Fruit fly (Drosophila melanogaster) whole organism, embryonic: ENCODE measurements around the gene CG9782.

ENCODE experiments used
- ATbp ChIP-seq: fragments of 200-800 bp; sonication (Bioruptor generic); optimal IDR thresholded peaks from 2 replicates; lab custom pipeline; 2017; ENCODE audit warnings: missing biosample characterization, mild to moderate bottlenecking, missing genetic modification characterization, missing genetic modification reagents
- Asciz ChIP-seq: fragments of 200-800 bp; sonication (Bioruptor generic); optimal IDR thresholded peaks from 2 replicates; lab custom pipeline; 2017; ENCODE audit warnings: missing biosample characterization, mild to moderate bottlenecking, missing genetic modification characterization, missing genetic modification reagents
- Bdp1 ChIP-seq: fragments of 200-800 bp; sonication (Bioruptor generic); optimal IDR thresholded peaks from 3 replicates; lab custom pipeline; 2016; ENCODE audit warnings: missing biosample characterization, missing genetic modification characterization
- CG10462 ChIP-seq: fragments of 200-800 bp; sonication (Bioruptor generic); optimal IDR thresholded peaks from 2 replicates; lab custom pipeline; 2016; ENCODE audit warnings: missing biosample characterization, missing genetic modification characterization
- CG12769 ChIP-seq: fragments of 200-800 bp; sonication (Bioruptor generic); optimal IDR thresholded peaks from 2 replicates; lab custom pipeline; 2019; ENCODE audit warnings: missing biosample characterization, mild to moderate bottlenecking, missing genetic modification characterization, moderate library complexity
- CG15269 ChIP-seq: fragments of 200-800 bp; sonication (Bioruptor generic); optimal IDR thresholded peaks from 2 replicates; lab custom pipeline; 2018; ENCODE audit warnings: missing biosample characterization, mild to moderate bottlenecking, missing genetic modification characterization, moderate library complexity
- CG15479 ChIP-seq: fragments of 200-800 bp; sonication (Bioruptor generic); optimal IDR thresholded peaks from 3 replicates; lab custom pipeline; 2019; ENCODE audit warnings: missing biosample characterization, mild to moderate bottlenecking, missing genetic modification characterization, moderate library complexity
- CG15601 ChIP-seq: fragments of 200-800 bp; sonication (Bioruptor generic); optimal IDR thresholded peaks from 3 replicates; lab custom pipeline; 2019; ENCODE audit warnings: missing biosample characterization, mild to moderate bottlenecking, missing genetic modification characterization, moderate library complexity
- CG18599 ChIP-seq: fragments of 200-800 bp; sonication (Bioruptor generic); optimal IDR thresholded peaks from 3 replicates; lab custom pipeline; 2017; ENCODE audit warnings: missing biosample characterization, missing genetic modification characterization, mild to moderate bottlenecking, moderate library complexity, missing genetic modification reagents
- CG2875 ChIP-seq: fragments of 200-800 bp; sonication (Bioruptor generic); optimal IDR thresholded peaks from 2 replicates; lab custom pipeline; 2017; ENCODE audit warnings: missing biosample characterization, mild to moderate bottlenecking, missing genetic modification characterization, missing genetic modification reagents
- CG43689 ChIP-seq: fragments of 200-800 bp; sonication (Bioruptor generic); IDR thresholded peaks from 2 replicates; pipeline ENCODE4 v1.3.6; 2022; ENCODE audit warnings: missing biosample characterization, missing genetic modification characterization
- CG6791 ChIP-seq: fragments of 200-800 bp; sonication (Bioruptor generic); IDR thresholded peaks from 3 replicates; pipeline ENCODE4 v1.3.6; 2022; ENCODE audit warnings: missing biosample characterization, missing genetic modification characterization; ENCODE audit not compliant: partially characterized antibody
- CG7745 ChIP-seq: fragments of 200-800 bp; sonication (Bioruptor generic); optimal IDR thresholded peaks from 2 replicates; lab custom pipeline; 2018; ENCODE audit warnings: missing biosample characterization, mild to moderate bottlenecking, missing genetic modification characterization, moderate library complexity
- CG8290 ChIP-seq, 3 experiments: fragments of 200-800 bp; sonication (Bioruptor generic); optimal IDR thresholded peaks; 2 replicates each; lab custom pipeline; 2016 to 2019; ENCODE audit warnings: missing biosample characterization in 3 of 3, missing genetic modification characterization in 3 of 3, mild to moderate bottlenecking in 2 of 3, moderate library complexity in 1 of 3
- Camta ChIP-seq: fragments of 200-800 bp; sonication (Bioruptor generic); optimal IDR thresholded peaks from 2 replicates; lab custom pipeline; 2016; ENCODE audit warnings: missing biosample characterization, missing genetic modification characterization
- CrebB ChIP-seq: fragments of 200-800 bp; sonication (Bioruptor generic); optimal IDR thresholded peaks from 3 replicates; lab custom pipeline; 2018; ENCODE audit warnings: missing biosample characterization, mild to moderate bottlenecking, missing genetic modification characterization
- D ChIP-seq, 2 experiments: fragments of 200-800 bp in 1 of 2; fragments of >200 bp in 1 of 2; sonication (Bioruptor generic) in 1 of 2; optimal IDR thresholded peaks; 2 replicates in 1 of 2; 3 replicates in 1 of 2; lab custom pipeline; 2017; ENCODE audit warnings: mild to moderate bottlenecking in 1 of 2, missing biosample characterization in 1 of 2, missing genetic modification characterization in 1 of 2, missing genetic modification reagents in 1 of 2
- E2f1 ChIP-seq: fragments of 200-800 bp; sonication (Bioruptor generic); IDR thresholded peaks from 2 replicates; pipeline ENCODE4 v1.3.6; 2022; ENCODE audit warnings: missing biosample characterization, missing genetic modification characterization
- E2f2 ChIP-seq: fragments of 200-800 bp; sonication (Bioruptor generic); IDR thresholded peaks from 2 replicates; pipeline ENCODE4 v1.3.6; 2022; ENCODE audit warnings: missing biosample characterization, missing genetic modification characterization
- H2.0 ChIP-seq: fragments of 200-800 bp; sonication (Bioruptor generic); IDR thresholded peaks from 2 replicates; pipeline ENCODE4 v1.3.6; 2022; ENCODE audit warnings: missing biosample characterization, missing genetic modification characterization
- HmgZ ChIP-seq: fragments of 200-800 bp; sonication (Bioruptor generic); optimal IDR thresholded peaks from 2 replicates; lab custom pipeline; 2018; ENCODE audit warnings: missing biosample characterization, mild to moderate bottlenecking, missing genetic modification characterization
- MESR4 ChIP-seq: fragments of 200-800 bp; sonication (Bioruptor generic); optimal IDR thresholded peaks from 2 replicates; lab custom pipeline; 2018; ENCODE audit warnings: missing biosample characterization, mild to moderate bottlenecking, missing genetic modification characterization, moderate library complexity
- Nf-YC ChIP-seq: fragments of 200-800 bp; optimal IDR thresholded peaks from 3 replicates; lab custom pipeline; 2019; ENCODE audit warnings: missing biosample characterization, mild to moderate bottlenecking, missing genetic modification characterization, moderate library complexity
- Opbp ChIP-seq: fragments of 200-800 bp; sonication (Bioruptor generic); IDR thresholded peaks from 3 replicates; pipeline ENCODE4 v1.3.6; 2022; ENCODE audit warnings: missing biosample characterization, missing genetic modification characterization; ENCODE audit not compliant: partially characterized antibody
- TFAM ChIP-seq: fragments of 200-800 bp; sonication (Bioruptor generic); optimal IDR thresholded peaks from 2 replicates; lab custom pipeline; 2017; ENCODE audit warnings: missing biosample characterization, missing genetic modification characterization, inconsistent platforms
- YL-1 ChIP-seq: fragments of 200-800 bp; sonication (Bioruptor generic); optimal IDR thresholded peaks from 3 replicates; lab custom pipeline; 2017; ENCODE audit warnings: missing biosample characterization, mild to moderate bottlenecking, missing genetic modification characterization
- ac ChIP-seq: fragments of 200-800 bp; sonication (Bioruptor generic); optimal IDR thresholded peaks from 3 replicates; lab custom pipeline; 2017; ENCODE audit warnings: missing biosample characterization, mild to moderate bottlenecking, missing genetic modification characterization
- ato ChIP-seq: fragments of 200-800 bp; sonication (Bioruptor generic); IDR thresholded peaks from 2 replicates; pipeline ENCODE4 v1.3.6; 2022; ENCODE audit warnings: missing biosample characterization, missing genetic modification characterization; ENCODE audit not compliant: partially characterized antibody
- bsh ChIP-seq, 2 experiments: fragments of 200-800 bp; sonication (Bioruptor generic); optimal IDR thresholded peaks; 2 replicates each; lab custom pipeline; 2017 to 2018; ENCODE audit warnings: mild to moderate bottlenecking in 2 of 2, missing biosample characterization in 2 of 2, missing genetic modification characterization in 2 of 2, moderate library complexity in 1 of 2
- ci ChIP-seq: fragments of 200-800 bp; sonication (Bioruptor generic); IDR thresholded peaks from 3 replicates; pipeline ENCODE4 v1.3.6; 2022; ENCODE audit warnings: missing biosample characterization, missing genetic modification characterization
- crc ChIP-seq: fragments of 200-800 bp; sonication (Bioruptor generic); optimal IDR thresholded peaks from 2 replicates; lab custom pipeline; 2016; ENCODE audit warnings: missing biosample characterization, missing genetic modification characterization
- fru ChIP-seq: fragments of >200 bp; optimal IDR thresholded peaks from 2 replicates; lab custom pipeline; 2017
- knrl ChIP-seq: fragments of 200-800 bp; sonication (Bioruptor generic); IDR thresholded peaks from 3 replicates; pipeline ENCODE4 v1.3.6; 2022; ENCODE audit warnings: missing biosample characterization, missing genetic modification characterization; ENCODE audit not compliant: partially characterized antibody
- lola ChIP-seq, 3 experiments: fragments of >200 bp in 2 of 3; fragments of 200-800 bp in 1 of 3; sonication (Bioruptor generic) in 1 of 3; optimal IDR thresholded peaks; 2 replicates each; lab custom pipeline; 2017 to 2019; ENCODE audit warnings: missing biosample characterization in 3 of 3, missing genetic modification characterization in 3 of 3, mild to moderate bottlenecking in 1 of 3, moderate library complexity in 1 of 3
- odd ChIP-seq: fragments of 200-800 bp; sonication (Bioruptor generic); optimal IDR thresholded peaks from 2 replicates; lab custom pipeline; 2017; ENCODE audit warnings: missing biosample characterization, mild to moderate bottlenecking, missing genetic modification characterization
- org-1 ChIP-seq: fragments of 200-800 bp; sonication (Bioruptor generic); optimal IDR thresholded peaks from 2 replicates; lab custom pipeline; 2017; ENCODE audit warnings: missing biosample characterization, missing genetic modification characterization
- otp ChIP-seq: fragments of 200-800 bp; sonication (Bioruptor generic); IDR thresholded peaks from 3 replicates; pipeline ENCODE4, ENCODE4 v1.3.6; 2022; ENCODE audit warnings: missing biosample characterization, missing genetic modification characterization
- pb ChIP-seq: fragments of 200-800 bp; sonication (Bioruptor generic); optimal IDR thresholded peaks from 3 replicates; lab custom pipeline; 2016; ENCODE audit warnings: missing biosample characterization, missing genetic modification characterization
- prd ChIP-seq, 3 experiments: fragments of >200 bp in 2 of 3; fragments of 200-800 bp in 1 of 3; sonication (Bioruptor generic) in 1 of 3; optimal IDR thresholded peaks in 2 of 3; IDR thresholded peaks in 1 of 3; 2 replicates in 2 of 3; 3 replicates in 1 of 3; pipeline versions ENCODE4 v1.3.6 to Lab custom; 2017 to 2022; ENCODE audit warnings: missing biosample characterization in 1 of 3, missing genetic modification characterization in 1 of 3
- pros ChIP-seq: fragments of 200-800 bp; sonication (Bioruptor generic); optimal IDR thresholded peaks from 3 replicates; lab custom pipeline; 2019; ENCODE audit warnings: missing biosample characterization, mild to moderate bottlenecking, missing genetic modification characterization, moderate library complexity
- sd ChIP-seq: fragments of 200-800 bp; sonication (Bioruptor generic); optimal IDR thresholded peaks from 3 replicates; lab custom pipeline; 2018; ENCODE audit warnings: missing biosample characterization, mild to moderate bottlenecking, missing genetic modification characterization, moderate library complexity
- seq ChIP-seq: fragments of 200-800 bp; sonication (Bioruptor generic); IDR thresholded peaks from 2 replicates; pipeline ENCODE4 v1.3.6; 2022; ENCODE audit warnings: missing biosample characterization, missing genetic modification characterization
- sr ChIP-seq: fragments of 200-800 bp; sonication (Bioruptor generic); IDR thresholded peaks from 3 replicates; pipeline ENCODE4 v1.3.6; 2022; ENCODE audit warnings: missing biosample characterization, missing genetic modification characterization
- unc-4 ChIP-seq: fragments of 200-800 bp; sonication (Bioruptor generic); IDR thresholded peaks from 2 replicates; pipeline ENCODE4 v1.3.6; 2022; ENCODE audit warnings: missing biosample characterization, missing genetic modification characterization; ENCODE audit not compliant: partially characterized antibody
- unpg ChIP-seq: fragments of 200-800 bp; sonication (Bioruptor generic); optimal IDR thresholded peaks from 3 replicates; lab custom pipeline; 2018; ENCODE audit warnings: missing biosample characterization, mild to moderate bottlenecking, missing genetic modification characterization, moderate library complexity
- usp ChIP-seq: fragments of >200 bp; optimal IDR thresholded peaks from 2 replicates; lab custom pipeline; 2017; ENCODE audit warnings: missing biosample characterization, missing genetic modification characterization
- zfh1 ChIP-seq: fragments of 200-800 bp; sonication (Bioruptor generic); IDR thresholded peaks from 3 replicates; pipeline ENCODE4 v1.3.6; 2022; ENCODE audit warnings: missing biosample characterization, missing genetic modification characterization

CG9782 gene

DNA sequence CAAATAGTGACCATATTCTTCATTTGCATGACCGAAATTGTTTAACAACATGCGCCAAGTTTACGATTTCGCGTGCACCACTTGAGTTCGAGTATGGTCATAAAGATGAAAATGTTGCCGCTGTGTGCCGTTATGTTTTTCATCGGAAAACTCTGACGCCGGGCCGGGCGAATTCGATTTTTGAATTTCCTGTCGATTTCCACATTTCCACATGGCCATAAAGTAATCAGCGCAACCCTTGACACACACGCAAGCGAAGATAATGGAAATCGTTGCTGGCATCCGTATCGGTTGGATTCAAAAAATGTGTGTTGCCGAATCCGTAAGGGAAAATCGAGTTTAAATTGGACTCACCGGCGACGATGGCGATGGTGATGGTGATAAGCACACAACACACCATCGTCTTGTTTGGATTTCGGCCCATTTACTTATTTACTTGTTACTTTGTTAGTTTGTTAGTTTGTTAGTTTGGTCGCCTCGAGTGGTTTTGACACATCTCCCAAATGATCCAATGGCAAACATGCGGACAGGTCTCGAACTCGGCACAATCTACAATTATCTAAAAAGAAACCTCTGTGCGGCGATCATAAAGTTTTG lies 23.2 kb upstream of the CG9782 start (continued):
- TF ChIP-seq unpg = peak; percentile 18
- no peak for TF ChIP-seq knrl (GFP tag; lab: Robert Waterston, UW)
- TF ChIP-seq CG2875 (GFP tag; lab: Kevin White, UChicago) = peak; percentile 80
- TF ChIP-seq ATbp (GFP tag; lab: Kevin White, UChicago) = peak; percentile 89
- TF ChIP-seq E2f1 (GFP tag; lab: Robert Waterston, UW) = no peak
- no peak for TF ChIP-seq unc-4 (GFP tag; lab: Robert Waterston, UW)
- no peak for TF ChIP-seq Camta (GFP tag; lab: Kevin White, UChicago)
- TF ChIP-seq sd (tag; lab: Kevin White, UChicago) = peak; percentile 36
- TF ChIP-seq prd (optimal IDR thresholded peaks at IDR 0.05; lab: Kevin White, UChicago) = no peak
- peak; percentile 35; the same call in 1 of the 3 replicates for TF ChIP-seq prd (GFP tag; IDR thresholded peaks at IDR 0.05; lab: Robert Waterston, UW)
- TF ChIP-seq ci (GFP tag; lab: Robert Waterston, UW) = peak; percentile 83
- no peak for TF ChIP-seq H2.0 (GFP tag; lab: Robert Waterston, UW)
- peak; percentile 38 for TF ChIP-seq org-1 (GFP tag; lab: Kevin White, UChicago)
- TF ChIP-seq CG43689 = no peak
- TF ChIP-seq YL-1 = peak; percentile 1
- peak; percentile 10 for TF ChIP-seq MESR4 (GFP tag; lab: Kevin White, UChicago)
- TF ChIP-seq CG15269 (tag; lab: Kevin White, UChicago) = no peak
- peak; percentile 60 for TF ChIP-seq CrebB (tag; lab: Kevin White, UChicago)
- TF ChIP-seq seq (GFP tag; lab: Robert Waterston, UW) = peak; percentile 9; the same call in 1 of the 2 replicates
- TF ChIP-seq TFAM = peak; percentile 24
- no peak for TF ChIP-seq Opbp (GFP tag; lab: Robert Waterston, UW)
- peak; percentile 59 for TF ChIP-seq odd (GFP tag; lab: Kevin White, UChicago)
- peak; percentile 29; the same call in 1 of the 2 replicates for TF ChIP-seq E2f2 (GFP tag; lab: Robert Waterston, UW)
- TF ChIP-seq CG7745 (tag; lab: Kevin White, UChicago) = peak; percentile 66
- no peak for TF ChIP-seq crc (GFP tag; lab: Kevin White, UChicago)
- TF ChIP-seq Bdp1 (GFP tag; lab: Kevin White, UChicago) = peak; percentile 28
- TF ChIP-seq CG10462 (GFP tag; lab: Kevin White, UChicago) = peak; percentile 7
- TF ChIP-seq zfh1 = peak; percentile 34; the same call in 1 of the 3 replicates
- TF ChIP-seq CG12769 (tag; lab: Kevin White, UChicago) = peak; percentile 54
- no peak for TF ChIP-seq fru (lab: Kevin White, UChicago)
- no peak for TF ChIP-seq CG6791 (GFP tag; lab: Robert Waterston, UW)
- no peak for TF ChIP-seq D (optimal IDR thresholded peaks at IDR 0.05; lab: Kevin White, UChicago)
- peak; percentile 37 for TF ChIP-seq D (GFP tag; optimal IDR thresholded peaks at IDR 0.05; lab: Kevin White, UChicago)
- peak; percentile 50 for TF ChIP-seq CG15601
- TF ChIP-seq CG8290 (GFP tag; optimal IDR thresholded peaks at IDR 0.05; lab: Kevin White, UChicago) = peak; percentile 4
- TF ChIP-seq CG8290 (tag; optimal IDR thresholded peaks at IDR 0.05; lab: Kevin White, UChicago) = peak; percentile 66 to 73
- no peak for TF ChIP-seq pb (GFP tag; lab: Kevin White, UChicago)
- TF ChIP-seq otp = peak; percentile 66; the same call in 2 of the 3 replicates
- peak; percentile 52 for TF ChIP-seq CG15479
- no peak for TF ChIP-seq pros (GFP tag; lab: Kevin White, UChicago)
- TF ChIP-seq usp (GFP tag; lab: Kevin White, UChicago) = no peak
- peak; percentile 74 for TF ChIP-seq ac (GFP tag; lab: Kevin White, UChicago)
- peak; percentile 64 for TF ChIP-seq Asciz
- no peak for TF ChIP-seq Nf-YC (tag; lab: Kevin White, UChicago)
- peak; percentile 27 for TF ChIP-seq HmgZ
- TF ChIP-seq lola (GFP tag; optimal IDR thresholded peaks at IDR 0.05; lab: Kevin White, UChicago) = peak in 1 of 3 experiments; percentile 22
- TF ChIP-seq bsh (GFP tag; optimal IDR thresholded peaks at IDR 0.05; lab: Kevin White, UChicago) = peak in 1 of 2 experiments; percentile 69
- no peak for TF ChIP-seq ato (GFP tag; lab: Robert Waterston, UW)
- peak; percentile 39 for TF ChIP-seq CG18599 (GFP tag; lab: Kevin White, UChicago)
- TF ChIP-seq sr (GFP tag; lab: Robert Waterston, UW) = 0 out of 3 replicates have a peak, but pooled peaks have one; percentile 26
